1 fruit fly cellular context compared by ENCODE assay signal in genomic region chr3L:16800026-16800425, dm6.
A peak's percentile ranks its signal among the peaks of the same experiment; 100 is the strongest.
TF ChIP-seq lines count a peak whose summit lies in the region.

No protein-coding gene starts in this region.

TF ChIP-seq in whole organism, embryonic, 481 proteins besides CTCF, POLR2A, EP300 and RAD21 (continued from another document and continues in another):
- TF ChIP-seq CG14965 (GFP tag; optimal IDR thresholded peaks at IDR 0.05; lab: Kevin White, UChicago; ENCODE audit: borderline replicate concordance) (no peak), bab2 (GFP tag; optimal IDR thresholded peaks at IDR 0.05; lab: Kevin White, UChicago) (no peak), cad (GFP tag; optimal IDR thresholded peaks at IDR 0.05; lab: Kevin White, UChicago) (no peak), Ssrp (tag; optimal IDR thresholded peaks at IDR 0.05; lab: Kevin White, UChicago) (no peak), ato (GFP tag; IDR thresholded peaks at IDR 0.05; lab: Robert Waterston, UW; ENCODE audit: partially characterized antibody) (no peak), CG9727 (GFP tag; optimal IDR thresholded peaks at IDR 0.05; lab: Kevin White, UChicago) (no peak), CG6683 (GFP tag; optimal IDR thresholded peaks at IDR 0.05; lab: Kevin White, UChicago) (no peak), NC2β (GFP tag; optimal IDR thresholded peaks at IDR 0.05; lab: Kevin White, UChicago) (no peak), NC2α (GFP tag; optimal IDR thresholded peaks at IDR 0.05; lab: Kevin White, UChicago) (no peak), CG18764 (GFP tag; optimal IDR thresholded peaks at IDR 0.05; lab: Kevin White, UChicago) (no peak), pb (GFP tag; optimal IDR thresholded peaks at IDR 0.05; lab: Kevin White, UChicago) (no peak), Meics (GFP tag; optimal IDR thresholded peaks at IDR 0.05; lab: Kevin White, UChicago) (peak; percentile 7), CG4328 (GFP tag; optimal IDR thresholded peaks at IDR 0.05; lab: Kevin White, UChicago) (no peak), Side (GFP tag; optimal IDR thresholded peaks at IDR 0.05; lab: Kevin White, UChicago) (no peak), gce (GFP tag; IDR thresholded peaks at IDR 0.05; lab: Robert Waterston, UW) (no peak), CG12299 (tag; optimal IDR thresholded peaks at IDR 0.05; lab: Kevin White, UChicago) (no peak), Lim3 (GFP tag; IDR thresholded peaks at IDR 0.05; lab: Robert Waterston, UW) (no peak), esg (GFP tag; conservative IDR thresholded peaks at IDR 0.05; lab: Robert Waterston, UW) (no peak), Dbx (GFP tag; IDR thresholded peaks at IDR 0.05; lab: Robert Waterston, UW) (0 out of 3 replicates have a peak, but pooled peaks have one; percentile 23), CG15269 (tag; optimal IDR thresholded peaks at IDR 0.05; lab: Kevin White, UChicago) (no peak), Fer1 (GFP tag; optimal IDR thresholded peaks at IDR 0.05; lab: Kevin White, UChicago) (peak; percentile 19), Hey (tag; optimal IDR thresholded peaks at IDR 0.05; lab: Kevin White, UChicago) (no peak), CG4820 (GFP tag; optimal IDR thresholded peaks at IDR 0.05; lab: Kevin White, UChicago) (no peak), CG1233 (GFP tag; optimal IDR thresholded peaks at IDR 0.05; lab: Kevin White, UChicago) (peak; percentile 11), NfI (GFP tag; optimal IDR thresholded peaks at IDR 0.05; lab: Kevin White, UChicago) (no peak), H15 (GFP tag; IDR thresholded peaks at IDR 0.05; lab: Robert Waterston, UW) (no peak), HLH54F (GFP tag; optimal IDR thresholded peaks at IDR 0.05; lab: Kevin White, UChicago) (no peak), CG1832 (GFP tag; optimal IDR thresholded peaks at IDR 0.05; lab: Kevin White, UChicago) (no peak), gem (tag; optimal IDR thresholded peaks at IDR 0.05; lab: Kevin White, UChicago) (no peak), pum (GFP tag; optimal IDR thresholded peaks at IDR 0.05; lab: Kevin White, UChicago) (no peak), az2 (GFP tag; optimal IDR thresholded peaks at IDR 0.05; lab: Kevin White, UChicago) (no peak), odd (GFP tag; optimal IDR thresholded peaks at IDR 0.05; lab: Kevin White, UChicago) (no peak), CG4707 (GFP tag; optimal IDR thresholded peaks at IDR 0.05; lab: Kevin White, UChicago) (no peak), jigr1 (GFP tag; IDR thresholded peaks at IDR 0.05; lab: Robert Waterston, UW) (no peak), bowl (GFP tag; IDR thresholded peaks at IDR 0.05; lab: Robert Waterston, UW) (no peak), CG17802 (tag; optimal IDR thresholded peaks at IDR 0.05; lab: Kevin White, UChicago) (no peak), CG7987 (GFP tag; optimal IDR thresholded peaks at IDR 0.05; lab: Kevin White, UChicago) (no peak), otp (GFP tag; IDR thresholded peaks at IDR 0.05; lab: Robert Waterston, UW) (0 out of 3 replicates have a peak, but pooled peaks have one; percentile 17), yki (optimal IDR thresholded peaks at IDR 0.05; lab: Kevin White, UChicago) (no peak), CG11695 (GFP tag; IDR thresholded peaks at IDR 0.05; lab: Robert Waterston, UW) (no peak), CG34376 (GFP tag; optimal IDR thresholded peaks at IDR 0.05; lab: Kevin White, UChicago) (peak; percentile 14), gro (GFP tag; optimal IDR thresholded peaks at IDR 0.05; lab: Kevin White, UChicago) (peak; percentile 33), Adf1 (GFP tag; IDR thresholded peaks at IDR 0.05; lab: Robert Waterston, UW) (peak; percentile 41; the same call in 1 of the 2 replicates), Poxn (GFP tag; IDR thresholded peaks at IDR 0.05; lab: Robert Waterston, UW) (no peak), CG17912 (GFP tag; optimal IDR thresholded peaks at IDR 0.05; lab: Kevin White, UChicago) (no peak), slbo (GFP tag; IDR thresholded peaks at IDR 0.05; lab: Robert Waterston, UW) (no peak), Max (GFP tag; optimal IDR thresholded peaks at IDR 0.05; lab: Kevin White, UChicago) (no peak), CG16815 (GFP tag; optimal IDR thresholded peaks at IDR 0.05; lab: Kevin White, UChicago) (no peak), CG15601 (tag; optimal IDR thresholded peaks at IDR 0.05; lab: Kevin White, UChicago) (peak; percentile 44), CG16779 (GFP tag; IDR thresholded peaks at IDR 0.05; lab: Robert Waterston, UW) (no peak), phol (tag; optimal IDR thresholded peaks at IDR 0.05; lab: Kevin White, UChicago) (no peak), CG2202 (tag; optimal IDR thresholded peaks at IDR 0.05; lab: Kevin White, UChicago) (no peak), chm (GFP tag; IDR thresholded peaks at IDR 0.05; lab: Robert Waterston, UW) (peak; percentile 59), CG13894 (tag; optimal IDR thresholded peaks at IDR 0.05; lab: Kevin White, UChicago) (peak; percentile 3), abd-A (tag; optimal IDR thresholded peaks at IDR 0.05; lab: Kevin White, UChicago) (no peak), shn (GFP tag; optimal IDR thresholded peaks at IDR 0.05; lab: Kevin White, UChicago) (no peak), tx (GFP tag; optimal IDR thresholded peaks at IDR 0.05; lab: Kevin White, UChicago) (no peak), BEAF-32 (GFP tag; optimal IDR thresholded peaks at IDR 0.05; lab: Kevin White, UChicago) (no peak), jumu (GFP tag; optimal IDR thresholded peaks at IDR 0.05; lab: Kevin White, UChicago) (no peak), Jarid2 (GFP tag; optimal IDR thresholded peaks at IDR 0.05; lab: Kevin White, UChicago) (peak; percentile 69), CG8290 (GFP tag; optimal IDR thresholded peaks at IDR 0.05; lab: Kevin White, UChicago) (no peak), CG8290 (tag; optimal IDR thresholded peaks at IDR 0.05; lab: Kevin White, UChicago) (peak in 1 of 2 experiments; percentile 61), pan (optimal IDR thresholded peaks at IDR 0.05; lab: Kevin White, UChicago) (no peak), pan (GFP tag; optimal IDR thresholded peaks at IDR 0.05 in 1 of 2, IDR thresholded peaks at IDR 0.05 in 1 of 2) (peak in 1 of 2 experiments; percentile 28), scrt (GFP tag; optimal IDR thresholded peaks at IDR 0.05; lab: Kevin White, UChicago) (no peak), CG3065 (GFP tag; optimal IDR thresholded peaks at IDR 0.05; lab: Kevin White, UChicago) (no peak), eve (GFP tag; optimal IDR thresholded peaks at IDR 0.05; lab: Kevin White, UChicago) (no peak), CG34422 (GFP tag; IDR thresholded peaks at IDR 0.05; lab: Robert Waterston, UW) (no peak), CG10274 (GFP tag; optimal IDR thresholded peaks at IDR 0.05; lab: Kevin White, UChicago) (no peak), CG9817 (tag; optimal IDR thresholded peaks at IDR 0.05; lab: Kevin White, UChicago) (no peak), D19B (GFP tag; optimal IDR thresholded peaks at IDR 0.05; lab: Kevin White, UChicago) (no peak), CG10462 (GFP tag; optimal IDR thresholded peaks at IDR 0.05; lab: Kevin White, UChicago) (no peak), rib (GFP tag; IDR thresholded peaks at IDR 0.05; lab: Robert Waterston, UW) (peak; percentile 56; the same call in 1 of the 2 replicates), sens (GFP tag; lab: Kevin White, UChicago) (peak; percentile 49), CG1529 (GFP tag; optimal IDR thresholded peaks at IDR 0.05; lab: Kevin White, UChicago) (no peak), CG7745 (tag; optimal IDR thresholded peaks at IDR 0.05; lab: Kevin White, UChicago) (no peak), Nf-YB (GFP tag; optimal IDR thresholded peaks at IDR 0.05; lab: Kevin White, UChicago) (no peak), al (GFP tag; IDR thresholded peaks at IDR 0.05; lab: Robert Waterston, UW) (no peak), crp (GFP tag; optimal IDR thresholded peaks at IDR 0.05; lab: Kevin White, UChicago) (no peak), Trl (optimal IDR thresholded peaks at IDR 0.05; lab: Kevin White, UChicago) (peak; percentile 45 to 46), Trl (GFP tag; optimal IDR thresholded peaks at IDR 0.05; lab: Kevin White, UChicago) (no peak), CG12942 (GFP tag; optimal IDR thresholded peaks at IDR 0.05; lab: Kevin White, UChicago) (no peak), CG10209 (GFP tag; optimal IDR thresholded peaks at IDR 0.05; lab: Kevin White, UChicago) (no peak), Atf-2 (GFP tag; optimal IDR thresholded peaks at IDR 0.05; lab: Kevin White, UChicago) (no peak), CG14667 (GFP tag; IDR thresholded peaks at IDR 0.05; lab: Robert Waterston, UW) (no peak), CG5953 (GFP tag; IDR thresholded peaks at IDR 0.05; lab: Robert Waterston, UW) (0 out of 2 replicates have a peak, but pooled peaks have one; percentile 22), crol (GFP tag; IDR thresholded peaks at IDR 0.05; lab: Robert Waterston, UW) (peak; percentile 21; the same call in 1 of the 2 replicates), caup (GFP tag; optimal IDR thresholded peaks at IDR 0.05; lab: Kevin White, UChicago; ENCODE audit: severe bottlenecking) (peak; percentile 40), CG6654 (GFP tag; optimal IDR thresholded peaks at IDR 0.05; lab: Kevin White, UChicago) (no peak), CHES-1-like (GFP tag; optimal IDR thresholded peaks at IDR 0.05; lab: Kevin White, UChicago) (no peak), CG15479 (GFP tag; optimal IDR thresholded peaks at IDR 0.05; lab: Kevin White, UChicago) (no peak), Abd-B (GFP tag; optimal IDR thresholded peaks at IDR 0.05; lab: Kevin White, UChicago) (no peak), CG4360 (GFP tag; IDR thresholded peaks at IDR 0.05; lab: Robert Waterston, UW) (no peak), bsh (GFP tag; optimal IDR thresholded peaks at IDR 0.05; lab: Kevin White, UChicago) (peak in 1 of 2 experiments; percentile 25), gcm (GFP tag; optimal IDR thresholded peaks at IDR 0.05; lab: Kevin White, UChicago) (no peak), CG10366 (GFP tag; IDR thresholded peaks at IDR 0.05; lab: Robert Waterston, UW) (no peak), zf30C (GFP tag; optimal IDR thresholded peaks at IDR 0.05; lab: Kevin White, UChicago) (peak; percentile 39), CG11247 (GFP tag; IDR thresholded peaks at IDR 0.05; lab: Robert Waterston, UW) (no peak), CG12104 (GFP tag; optimal IDR thresholded peaks at IDR 0.05; lab: Kevin White, UChicago) (no peak), Hmx (GFP tag; optimal IDR thresholded peaks at IDR 0.05; lab: Kevin White, UChicago) (no peak), CG14860 (GFP tag; IDR thresholded peaks at IDR 0.05; lab: Robert Waterston, UW; ENCODE audit: partially characterized antibody) (no peak), CG16863 (GFP tag; optimal IDR thresholded peaks at IDR 0.05; lab: Kevin White, UChicago) (no peak), CG17385 (GFP tag; optimal IDR thresholded peaks at IDR 0.05; lab: Kevin White, UChicago) (peak; percentile 1), pros (GFP tag; optimal IDR thresholded peaks at IDR 0.05; lab: Kevin White, UChicago) (no peak), Tbp (GFP tag; optimal IDR thresholded peaks at IDR 0.05; lab: Kevin White, UChicago) (no peak), CG13775 (GFP tag; optimal IDR thresholded peaks at IDR 0.05; lab: Kevin White, UChicago) (no peak), CG7556 (GFP tag; optimal IDR thresholded peaks at IDR 0.05; lab: Kevin White, UChicago) (no peak), Ets97D (GFP tag; optimal IDR thresholded peaks at IDR 0.05; lab: Kevin White, UChicago) (no peak), Mrtf (GFP tag; IDR thresholded peaks at IDR 0.05; lab: Robert Waterston, UW) (0 out of 3 replicates have a peak, but pooled peaks have one; percentile 18), ewg (GFP tag; optimal IDR thresholded peaks at IDR 0.05; lab: Kevin White, UChicago) (no peak), fd96Cb (tag; optimal IDR thresholded peaks at IDR 0.05; lab: Kevin White, UChicago) (no peak), Oaz (GFP tag; IDR thresholded peaks at IDR 0.05; lab: Robert Waterston, UW) (no peak), cg (GFP tag; optimal IDR thresholded peaks at IDR 0.05; lab: Kevin White, UChicago) (peak; percentile 37), usp (GFP tag; optimal IDR thresholded peaks at IDR 0.05; lab: Kevin White, UChicago) (no peak), dmrt99B (tag; optimal IDR thresholded peaks at IDR 0.05; lab: Kevin White, UChicago) (no peak), z (GFP tag; IDR thresholded peaks at IDR 0.05; lab: Robert Waterston, UW) (no peak), nerfin-1 (tag; optimal IDR thresholded peaks at IDR 0.05; lab: Kevin White, UChicago) (no peak), aop (GFP tag; IDR thresholded peaks at IDR 0.05; lab: Robert Waterston, UW) (no peak), ac (GFP tag; optimal IDR thresholded peaks at IDR 0.05; lab: Kevin White, UChicago) (no peak), sc (optimal IDR thresholded peaks at IDR 0.05; lab: Kevin White, UChicago) (no peak), sc (GFP tag; optimal IDR thresholded peaks at IDR 0.05; lab: Kevin White, UChicago) (no peak), gt (GFP tag; IDR thresholded peaks at IDR 0.05; lab: Robert Waterston, UW) (no peak), Bgb (GFP tag; IDR thresholded peaks at IDR 0.05; lab: Robert Waterston, UW; ENCODE audit: partially characterized antibody) (peak; percentile 47), oc (tag; optimal IDR thresholded peaks at IDR 0.05; lab: Kevin White, UChicago) (no peak), CG17568 (GFP tag; optimal IDR thresholded peaks at IDR 0.05; lab: Kevin White, UChicago) (no peak), CG14014 (GFP tag; IDR thresholded peaks at IDR 0.05; lab: Robert Waterston, UW) (no peak), CG31365 (tag; optimal IDR thresholded peaks at IDR 0.05; lab: Kevin White, UChicago) (no peak), CG13287 (GFP tag; IDR thresholded peaks at IDR 0.05; lab: Robert Waterston, UW; ENCODE audit: partially characterized antibody) (peak; percentile 10; the same call in 1 of the 2 replicates), hkb (optimal IDR thresholded peaks at IDR 0.05; lab: Kevin White, UChicago) (no peak), hkb (GFP tag; IDR thresholded peaks at IDR 0.05; lab: Robert Waterston, UW) (no peak), CG4730 (GFP tag; IDR thresholded peaks at IDR 0.05; lab: Robert Waterston, UW) (no peak), CG8281 (tag; optimal IDR thresholded peaks at IDR 0.05; lab: Kevin White, UChicago) (no peak), trh (GFP tag; optimal IDR thresholded peaks at IDR 0.05; lab: Kevin White, UChicago) (no peak), Doc3 (GFP tag; IDR thresholded peaks at IDR 0.05; lab: Robert Waterston, UW; ENCODE audit: partially characterized antibody) (no peak), pnt (GFP tag; optimal IDR thresholded peaks at IDR 0.05; lab: Kevin White, UChicago) (no peak), CG8359 (GFP tag; optimal IDR thresholded peaks at IDR 0.05; lab: Kevin White, UChicago; ENCODE audit: borderline replicate concordance) (no peak), CG10543 (GFP tag; optimal IDR thresholded peaks at IDR 0.05; lab: Kevin White, UChicago) (peak; percentile 56), dan (GFP tag; IDR thresholded peaks at IDR 0.05; lab: Robert Waterston, UW) (no peak)
